Worm (Caenorhabditis elegans) whole organism, mixed stage, embryonic: ENCODE data around the gene osm-9.

Experiments used
- M03D4.4 ChIP-seq: sonication (generic microtip); optimal IDR thresholded peaks from 2 replicates; lab custom pipeline; 2017; ENCODE audit warnings: mild to moderate bottlenecking, missing genetic modification characterization, missing compliant biosample characterization
- blmp-1 ChIP-seq: fragments of 150-350 bp; optimal IDR thresholded peaks from 2 replicates; lab custom pipeline; 2014; ENCODE audit warnings: missing biosample characterization, missing genetic modification characterization
- ceh-43 ChIP-seq: fragments of 200-800 bp; sonication (Bioruptor generic); optimal IDR thresholded peaks from 2 replicates; lab custom pipeline; 2018; ENCODE audit warnings: mild to moderate bottlenecking, missing genetic modification characterization, moderate library complexity, missing compliant biosample characterization
- elt-1 ChIP-seq: sonication (generic microtip); optimal IDR thresholded peaks from 2 replicates; lab custom pipeline; 2017; ENCODE audit warnings: missing genetic modification characterization, mild to moderate bottlenecking, missing compliant biosample characterization, antibody characterized with exemption, moderate library complexity, borderline replicate concordance; ENCODE audit not compliant: insufficient read depth
- mls-2 ChIP-seq: sonication (generic microtip); optimal IDR thresholded peaks from 2 replicates; lab custom pipeline; 2016; ENCODE audit warnings: mild to moderate bottlenecking, missing genetic modification characterization, moderate library complexity, missing compliant biosample characterization
- nhr-76 ChIP-seq: sonication (generic microtip); optimal IDR thresholded peaks from 2 replicates; lab custom pipeline; 2017; ENCODE audit warnings: missing biosample characterization, missing genetic modification characterization
- pha-4 ChIP-seq: fragments of 150-350 bp; optimal IDR thresholded peaks from 2 replicates; lab custom pipeline; 2018; ENCODE audit warnings: missing biosample characterization, missing genetic modification reagents, missing genetic modification characterization
- unc-39 ChIP-seq: fragments of 150-350 bp; optimal IDR thresholded peaks from 2 replicates; lab custom pipeline; 2014; ENCODE audit warnings: missing biosample characterization, missing genetic modification characterization
- unc-62 ChIP-seq: fragments of 150-350 bp; optimal IDR thresholded peaks from 2 replicates; lab custom pipeline; 2014; ENCODE audit warnings: missing biosample characterization, missing genetic modification reagents, missing genetic modification characterization

DNA sequence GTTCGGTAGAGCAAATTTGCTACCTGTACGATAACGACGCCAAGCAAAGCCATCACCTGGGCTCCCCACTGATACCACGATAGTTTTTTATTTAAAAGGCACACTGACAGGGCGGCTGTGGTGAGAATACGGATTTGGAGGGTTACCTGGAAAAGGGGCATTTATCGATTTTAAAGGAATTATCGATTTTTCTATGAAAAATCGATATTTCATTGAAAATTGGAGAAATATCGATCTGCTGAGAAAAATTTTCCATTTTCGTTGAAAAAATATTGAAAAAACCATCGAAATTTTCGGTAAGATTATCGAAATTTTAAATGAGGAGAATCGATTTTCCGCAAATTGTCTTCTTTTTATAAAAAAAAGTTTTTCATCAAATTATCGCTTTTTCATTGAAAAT is 12.2 kb downstream of the osm-9 start:
- TF ChIP-seq mls-2 (tag; lab: Kevin White, UChicago) (no peak), blmp-1 (no peak), unc-62 (GFP tag; lab: Kevin White, UChicago) (no peak), elt-1 (tag; lab: Kevin White, UChicago) (no peak), nhr-76 (tag; lab: Kevin White, UChicago) (no peak), unc-39 (no peak), M03D4.4 (tag; lab: Kevin White, UChicago) (no peak), pha-4 (tag; lab: Kevin White, UChicago) (no peak), ceh-43 (GFP tag; lab: Kevin White, UChicago) (no peak)
